Worm (Caenorhabditis elegans): ENCODE results near the gene degl-2.

DNA sequence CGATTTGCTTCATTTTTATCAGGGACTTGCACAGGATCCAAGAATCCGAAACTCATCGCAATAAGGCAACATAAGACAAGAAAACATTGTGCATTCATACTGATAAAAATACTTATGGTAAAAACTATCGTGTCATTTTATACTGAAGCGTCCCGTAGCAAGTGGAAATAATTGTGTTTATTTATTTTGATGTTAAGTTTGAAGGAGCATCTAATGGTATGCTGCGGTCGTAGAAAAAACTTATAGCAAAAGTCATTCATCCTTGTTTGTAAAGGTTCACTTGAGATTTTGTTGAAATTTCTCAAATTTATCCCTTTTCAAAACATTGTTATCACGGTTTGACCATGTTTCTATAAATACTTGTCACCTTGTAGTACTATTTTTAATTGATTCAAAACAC, 18.3 kb upstream of the degl-2 start, which contains the start of gene W09C2.10:
- no peak for TF ChIP-seq nhr-77 (tag; optimal IDR thresholded peaks at IDR 0.05)
- no peak for TF ChIP-seq unc-62 (GFP tag; optimal IDR thresholded peaks at IDR 0.05)
- no peak for TF ChIP-seq zag-1 (tag; optimal IDR thresholded peaks at IDR 0.05)
- TF ChIP-seq ZK546.5 (tag; optimal IDR thresholded peaks at IDR 0.05): no peak
- no peak for TF ChIP-seq sem-4 (tag; optimal IDR thresholded peaks at IDR 0.05)
- no peak for TF ChIP-seq elt-3 (tag; optimal IDR thresholded peaks at IDR 0.05)

All from whole organism, L2 larva.